Fruit fly (Drosophila melanogaster) whole organism, pupa: Measurements from ENCODE around the gene CG32032.

Experiments used
- CG10348 ChIP-seq: fragments of 200-800 bp; sonication (Bioruptor generic); IDR thresholded peaks from 2 replicates; pipeline ENCODE4 v1.3.6; 2022; ENCODE audit warnings: missing biosample characterization, missing genetic modification characterization
- CG12605 ChIP-seq: fragments of 200-800 bp; sonication (Bioruptor generic); IDR thresholded peaks from 2 replicates; pipeline ENCODE4 v1.3.6; 2022; ENCODE audit warnings: missing biosample characterization, missing genetic modification characterization
- CG13204 ChIP-seq: fragments of 200-800 bp; sonication (Bioruptor generic); optimal IDR thresholded peaks from 2 replicates; lab custom pipeline; 2018; ENCODE audit warnings: missing biosample characterization, mild to moderate bottlenecking, missing genetic modification characterization, moderate library complexity
- CG14655 ChIP-seq: fragments of 200-800 bp; sonication (Bioruptor generic); optimal IDR thresholded peaks from 3 replicates; lab custom pipeline; 2017; ENCODE audit warnings: mild to moderate bottlenecking, missing biosample characterization, missing genetic modification reagents, missing genetic modification characterization
- CG15710 ChIP-seq: fragments of 200-800 bp; sonication (Bioruptor generic); optimal IDR thresholded peaks from 2 replicates; lab custom pipeline; 2018; ENCODE audit warnings: missing biosample characterization, mild to moderate bottlenecking, missing genetic modification characterization, moderate library complexity
- CG17806 ChIP-seq: fragments of 200-800 bp; sonication (Bioruptor generic); optimal IDR thresholded peaks from 2 replicates; lab custom pipeline; 2018; ENCODE audit warnings: missing biosample characterization, mild to moderate bottlenecking, missing genetic modification characterization, moderate library complexity
- CG32121 ChIP-seq: fragments of 200-800 bp; sonication (Bioruptor generic); IDR thresholded peaks from 2 replicates; pipeline ENCODE4 v1.3.6; 2022; ENCODE audit warnings: missing biosample characterization, missing genetic modification characterization
- CG34367 ChIP-seq: fragments of 200-800 bp; sonication (Bioruptor generic); optimal IDR thresholded peaks from 2 replicates; lab custom pipeline; 2018; ENCODE audit warnings: missing biosample characterization, mild to moderate bottlenecking, missing genetic modification characterization
- CG4496 ChIP-seq: fragments of 200-800 bp; sonication (Bioruptor generic); IDR thresholded peaks from 3 replicates; pipeline ENCODE4 v1.3.6; 2022; ENCODE audit warnings: missing biosample characterization, missing genetic modification characterization
- CG8159 ChIP-seq: fragments of 200-800 bp; sonication (Bioruptor generic); optimal IDR thresholded peaks from 3 replicates; lab custom pipeline; 2018; ENCODE audit warnings: missing biosample characterization, mild to moderate bottlenecking, missing genetic modification characterization, moderate library complexity
- CG8301 ChIP-seq: fragments of 200-800 bp; sonication (Bioruptor generic); optimal IDR thresholded peaks from 2 replicates; lab custom pipeline; 2018; ENCODE audit warnings: missing biosample characterization, mild to moderate bottlenecking, missing genetic modification characterization
- CG9948 ChIP-seq: fragments of 200-800 bp; sonication (Bioruptor generic); optimal IDR thresholded peaks from 2 replicates; lab custom pipeline; 2018; ENCODE audit warnings: missing biosample characterization, mild to moderate bottlenecking, missing genetic modification characterization, moderate library complexity
- EcR ChIP-seq: fragments of 200-800 bp; sonication (Bioruptor generic); optimal IDR thresholded peaks from 3 replicates; lab custom pipeline; 2019; ENCODE audit warnings: missing biosample characterization, missing genetic modification characterization, mild to moderate bottlenecking, moderate library complexity, missing genetic modification reagents
- Ets98B ChIP-seq: fragments of 200-800 bp; sonication (Bioruptor generic); IDR thresholded peaks from 2 replicates; pipeline ENCODE4 v1.3.6; 2022; ENCODE audit warnings: missing biosample characterization, missing genetic modification characterization
- Pif1A ChIP-seq: fragments of 200-800 bp; sonication (Bioruptor generic); optimal IDR thresholded peaks from 3 replicates; lab custom pipeline; 2016; ENCODE audit warnings: missing biosample characterization, missing genetic modification characterization
- Pif1B ChIP-seq: fragments of 200-800 bp; sonication (Bioruptor generic); optimal IDR thresholded peaks from 3 replicates; lab custom pipeline; 2016; ENCODE audit warnings: missing biosample characterization, missing genetic modification characterization
- Snoo ChIP-seq: fragments of 200-800 bp; sonication (Bioruptor generic); optimal IDR thresholded peaks from 3 replicates; lab custom pipeline; 2017; ENCODE audit warnings: missing biosample characterization, mild to moderate bottlenecking, missing genetic modification characterization, inconsistent platforms
- fd96Ca ChIP-seq: fragments of 200-800 bp; sonication (Bioruptor generic); IDR thresholded peaks from 3 replicates; pipeline ENCODE4 v1.3.6; 2022; ENCODE audit warnings: missing biosample characterization, missing genetic modification characterization
- rn ChIP-seq: fragments of 200-800 bp; sonication (Bioruptor generic); IDR thresholded peaks from 2 replicates; pipeline ENCODE4 v1.3.6; 2022; ENCODE audit warnings: missing biosample characterization, missing genetic modification characterization

CG32032 gene

dm6 chr3L:9072062-9072730 lies 20.7 kb upstream of the CG32032 start:
- TF ChIP-seq Pif1A (GFP tag; lab: Kevin White, UChicago), result no peak
- no peak for TF ChIP-seq Snoo (tag; lab: Kevin White, UChicago)
- no peak for TF ChIP-seq CG14655 (GFP tag; lab: Kevin White, UChicago)
- peak; percentile 76 for TF ChIP-seq EcR

dm6 chr3L:9072731-9073385 lies 20.0 kb upstream of the CG32032 start, which contains the start of the genes CG4911 and CG4942:
TSS of gene CG4911 (minus strand) at chr3L:9072731.
TSS of gene CG4942 (plus strand) at chr3L:9073105.
- TF ChIP-seq Snoo (tag; lab: Kevin White, UChicago) (peak; percentile 51), fd96Ca (GFP tag; lab: Robert Waterston, UW) (peak; percentile 28; the same call in 1 of the 3 replicates), Pif1B (GFP tag; lab: Kevin White, UChicago) (no peak), CG17806 (tag; lab: Kevin White, UChicago) (peak; percentile 50), CG34367 (tag; lab: Kevin White, UChicago) (peak; percentile 52), CG32121 (GFP tag; lab: Robert Waterston, UW) (peak; percentile 52; the same call in 1 of the 2 replicates), CG4496 (GFP tag; lab: Robert Waterston, UW) (peak; percentile 79), EcR (no peak), CG13204 (no peak), CG15710 (tag; lab: Kevin White, UChicago) (peak; percentile 52), Ets98B (peak; percentile 28; the same call in 1 of the 2 replicates), CG8159 (tag; lab: Kevin White, UChicago) (peak; percentile 70), CG8301 (tag; lab: Kevin White, UChicago) (peak; percentile 61), CG9948 (tag; lab: Kevin White, UChicago) (peak; percentile 42)

dm6 chr3L:9074285-9074684 lies 18.6 kb upstream of the CG32032 start, which contains the start of gene teq:
TSS of gene teq (plus strand) at chr3L:9074643.
- no peak for TF ChIP-seq CG8159 (tag; lab: Kevin White, UChicago)
- no peak for TF ChIP-seq CG12605 (GFP tag; lab: Robert Waterston, UW)
- no peak for TF ChIP-seq CG32121 (GFP tag; lab: Robert Waterston, UW)
- no peak for TF ChIP-seq CG10348 (GFP tag; lab: Robert Waterston, UW)
- TF ChIP-seq CG9948 (tag; lab: Kevin White, UChicago), result no peak

- TF ChIP-seq Pif1A (GFP tag; lab: Kevin White, UChicago) (no peak), CG4496 (GFP tag; lab: Robert Waterston, UW) (no peak), CG8159 (tag; lab: Kevin White, UChicago) (no peak)
Observed at dm6 chr3L:9074882-9075281, 18.0 kb upstream of the CG32032 start.

dm6 chr3L:9094980-9095425 lies 2.1 kb downstream of the CG32032 start:
- TF ChIP-seq CG13204, result no peak
- TF ChIP-seq CG4496 (GFP tag; lab: Robert Waterston, UW), result no peak
- no peak for TF ChIP-seq EcR
- TF ChIP-seq Pif1A (GFP tag; lab: Kevin White, UChicago), result no peak

dm6 chr3L:9095704-9096103 lies 2.9 kb downstream of the CG32032 start:
- TF ChIP-seq rn, result no peak
- TF ChIP-seq CG9948 (tag; lab: Kevin White, UChicago), result no peak
- TF ChIP-seq CG8159 (tag; lab: Kevin White, UChicago), result no peak
- TF ChIP-seq CG32121 (GFP tag; lab: Robert Waterston, UW), result no peak
- TF ChIP-seq EcR, result no peak
- TF ChIP-seq CG10348 (GFP tag; lab: Robert Waterston, UW), result no peak
- TF ChIP-seq Pif1B (GFP tag; lab: Kevin White, UChicago), result no peak
- no peak for TF ChIP-seq CG4496 (GFP tag; lab: Robert Waterston, UW)
- TF ChIP-seq fd96Ca (GFP tag; lab: Robert Waterston, UW), result no peak
- TF ChIP-seq, all 21 proteins: peak for 0

dm6 chr3L:9096648-9097047 lies 3.8 kb downstream of the CG32032 start, which contains the start of gene CG13315:
TSS of gene CG13315 (plus strand) at chr3L:9096877.
- no peak for TF ChIP-seq CG15710 (tag; lab: Kevin White, UChicago)
- no peak for TF ChIP-seq CG12605 (GFP tag; lab: Robert Waterston, UW)
